Worm (Caenorhabditis elegans) whole organism, midembryonic: ENCODE measurements around the gene hot-8.

Experiments
- T22C8.4 ChIP-seq: fragments of 200-800 bp; sonication (Bioruptor generic); IDR thresholded peaks from 2 replicates; pipeline ENCODE4 v1.3.6; 2022; ENCODE audit warnings: missing genetic modification characterization, missing compliant biosample characterization
- cog-1 ChIP-seq: sonication (generic microtip); optimal IDR thresholded peaks from 2 replicates; lab custom pipeline; 2016; ENCODE audit warnings: missing genetic modification characterization, missing compliant biosample characterization
- flt-1 ChIP-seq: fragments of 200-800 bp; sonication (Bioruptor generic); IDR thresholded peaks from 2 replicates; pipeline ENCODE4 v1.3.6; 2022; ENCODE audit warnings: missing genetic modification characterization, missing compliant biosample characterization
- klf-2 ChIP-seq: fragments of 200-800 bp; sonication (Bioruptor generic); conservative IDR thresholded peaks from 2 replicates; pipeline ENCODE4 v1.3.6; 2022; ENCODE audit warnings: missing genetic modification reagents, missing genetic modification characterization, missing compliant biosample characterization
- med-1 ChIP-seq: sonication (generic microtip); optimal IDR thresholded peaks from 2 replicates; lab custom pipeline; 2017; ENCODE audit warnings: missing genetic modification characterization, mild to moderate bottlenecking, missing compliant biosample characterization, antibody characterized with exemption, missing genetic modification reagents; ENCODE audit not compliant: insufficient read depth
- ref-1 ChIP-seq: fragments of 200-800 bp; sonication (Bioruptor generic); conservative IDR thresholded peaks from 2 replicates; pipeline ENCODE4 v1.3.6; 2022; ENCODE audit warnings: missing genetic modification reagents, missing genetic modification characterization, missing compliant biosample characterization
- tab-1 ChIP-seq: fragments of 200-800 bp; sonication (Bioruptor generic); IDR thresholded peaks from 2 replicates; pipeline ENCODE4 v1.3.6; 2022; ENCODE audit warnings: missing genetic modification characterization, missing compliant biosample characterization
- ztf-23 ChIP-seq: fragments of 200-800 bp; sonication (Bioruptor generic); IDR thresholded peaks from 2 replicates; pipeline ENCODE4 v1.3.6; 2022; ENCODE audit warnings: missing genetic modification reagents, missing genetic modification characterization, missing compliant biosample characterization
- ztf-29 ChIP-seq: fragments of 200-800 bp; sonication (Bioruptor generic); IDR thresholded peaks from 2 replicates; pipeline ENCODE4 v1.3.6; 2022; ENCODE audit warnings: missing genetic modification reagents, missing genetic modification characterization, missing compliant biosample characterization

- TF ChIP-seq flt-1 (GFP tag; lab: Robert Waterston, UW) (no peak), cog-1 (tag; lab: Kevin White, UChicago) (no peak), med-1 (no peak), klf-2 (no peak), ref-1 (GFP tag; lab: Robert Waterston, UW) (no peak), T22C8.4 (no peak), tab-1 (GFP tag; lab: Robert Waterston, UW) (no peak), ztf-23 (GFP tag; lab: Robert Waterston, UW) (no peak), ztf-29 (GFP tag; lab: Robert Waterston, UW) (no peak)
These were observed at the start of gene hot-8 for ce11 chrX:1179984-1180383.
